Worm (Caenorhabditis elegans) whole organism, L2 larva: Measurements from ENCODE around the gene fbxa-81.

Source experiments
- C34F6.9 ChIP-seq: fragments of 150-350 bp; optimal IDR thresholded peaks from 2 replicates; lab custom pipeline; 2014; ENCODE audit warnings: missing biosample characterization, missing genetic modification characterization
- R02D3.7 ChIP-seq: fragments of 150-350 bp; optimal IDR thresholded peaks from 2 replicates; lab custom pipeline; 2014; ENCODE audit warnings: missing biosample characterization, missing genetic modification characterization
- alr-1 ChIP-seq: fragments of 150-350 bp; optimal IDR thresholded peaks from 2 replicates; lab custom pipeline; 2014; ENCODE audit warnings: missing biosample characterization, missing genetic modification characterization
- aly-2 ChIP-seq: fragments of 150-350 bp; optimal IDR thresholded peaks from 2 replicates; lab custom pipeline; 2014; ENCODE audit warnings: missing biosample characterization, missing genetic modification characterization
- ama-1 ChIP-seq: fragments of 150-350 bp; optimal IDR thresholded peaks from 2 replicates; lab custom pipeline; 2018; ENCODE audit warnings: inconsistent platforms
- blmp-1 ChIP-seq: sonication (generic microtip); optimal IDR thresholded peaks from 2 replicates; lab custom pipeline; 2017; ENCODE audit warnings: missing genetic modification characterization, mild to moderate bottlenecking, missing compliant biosample characterization, antibody characterized with exemption, moderate library complexity; ENCODE audit not compliant: insufficient read depth
- ceh-16 ChIP-seq: fragments of 150-350 bp; optimal IDR thresholded peaks from 2 replicates; lab custom pipeline; 2014; ENCODE audit warnings: missing biosample characterization, missing genetic modification characterization
- crh-2 ChIP-seq: sonication (generic microtip); optimal IDR thresholded peaks from 2 replicates; lab custom pipeline; 2017; ENCODE audit warnings: missing biosample characterization, missing genetic modification characterization
- elt-1 ChIP-seq: fragments of 150-350 bp; optimal IDR thresholded peaks from 2 replicates; lab custom pipeline; 2014; ENCODE audit warnings: missing biosample characterization, missing genetic modification characterization
- elt-3 ChIP-seq: sonication (generic microtip); optimal IDR thresholded peaks from 2 replicates; lab custom pipeline; 2017; ENCODE audit warnings: missing biosample characterization, missing genetic modification characterization
- fos-1 ChIP-seq: fragments of 150-350 bp; optimal IDR thresholded peaks from 2 replicates; lab custom pipeline; 2014; ENCODE audit warnings: missing biosample characterization, missing genetic modification characterization
- gmeb-1 ChIP-seq: fragments of 150-350 bp; optimal IDR thresholded peaks from 2 replicates; lab custom pipeline; 2014; ENCODE audit warnings: missing biosample characterization, missing genetic modification characterization
- lin-11 ChIP-seq: fragments of 150-350 bp; sonication (generic microtip); optimal IDR thresholded peaks from 2 replicates; lab custom pipeline; 2014; ENCODE audit warnings: missing biosample characterization, missing genetic modification characterization, inconsistent platforms, mixed read lengths
- lin-13 ChIP-seq: fragments of 150-350 bp; optimal IDR thresholded peaks from 2 replicates; lab custom pipeline; 2014; ENCODE audit warnings: missing biosample characterization, missing genetic modification reagents, missing genetic modification characterization
- lsy-2 ChIP-seq, 2 experiments: fragments of 150-350 bp in 1 of 2; sonication (generic microtip) in 1 of 2; optimal IDR thresholded peaks; 2 replicates each; lab custom pipeline; 2014 to 2017; ENCODE audit warnings: missing biosample characterization in 2 of 2, missing genetic modification characterization in 2 of 2
- mab-5 ChIP-seq: fragments of 150-350 bp; optimal IDR thresholded peaks from 2 replicates; lab custom pipeline; 2014; ENCODE audit warnings: missing biosample characterization, missing genetic modification characterization
- mbf-1 ChIP-seq: sonication (generic microtip); optimal IDR thresholded peaks from 2 replicates; lab custom pipeline; 2017; ENCODE audit warnings: missing biosample characterization, missing genetic modification characterization
- mdl-1 ChIP-seq, 2 experiments: fragments of 150-350 bp in 1 of 2; sonication (generic microtip) in 1 of 2; optimal IDR thresholded peaks; 2 replicates each; lab custom pipeline; 2017; ENCODE audit warnings: missing biosample characterization in 2 of 2, missing genetic modification characterization in 2 of 2
- nhr-10 ChIP-seq: sonication (generic microtip); optimal IDR thresholded peaks from 2 replicates; lab custom pipeline; 2017; ENCODE audit warnings: missing biosample characterization, missing genetic modification characterization
- nhr-11 ChIP-seq: fragments of 150-350 bp; optimal IDR thresholded peaks from 2 replicates; lab custom pipeline; 2014; ENCODE audit warnings: missing biosample characterization, missing genetic modification characterization
- nhr-129 ChIP-seq: fragments of 150-350 bp; optimal IDR thresholded peaks from 2 replicates; lab custom pipeline; 2014; ENCODE audit warnings: missing biosample characterization, missing genetic modification characterization
- nhr-23 ChIP-seq: fragments of 150-350 bp; optimal IDR thresholded peaks from 2 replicates; lab custom pipeline; 2014; ENCODE audit warnings: missing biosample characterization, missing genetic modification reagents, missing genetic modification characterization
- nhr-25 ChIP-seq: fragments of 150-350 bp; sonication (generic microtip); optimal IDR thresholded peaks from 3 replicates; lab custom pipeline; 2014; ENCODE audit warnings: missing biosample characterization, missing genetic modification characterization
- nhr-77 ChIP-seq: fragments of 150-350 bp; optimal IDR thresholded peaks from 2 replicates; lab custom pipeline; 2014; ENCODE audit warnings: missing biosample characterization, missing genetic modification characterization
- peb-1 ChIP-seq: fragments of 150-350 bp; optimal IDR thresholded peaks from 2 replicates; lab custom pipeline; 2014; ENCODE audit warnings: missing biosample characterization, missing genetic modification characterization
- skn-1 ChIP-seq: sonication (generic microtip); optimal IDR thresholded peaks from 2 replicates; lab custom pipeline; 2017; ENCODE audit warnings: missing biosample characterization, missing genetic modification characterization
- sma-3 ChIP-seq: sonication (generic microtip); optimal IDR thresholded peaks from 2 replicates; lab custom pipeline; 2016; ENCODE audit warnings: missing genetic modification reagents, missing genetic modification characterization, missing compliant biosample characterization
- sma-9 ChIP-seq, 2 experiments: fragments of 150-350 bp in 1 of 2; sonication (generic microtip) in 1 of 2; optimal IDR thresholded peaks; 2 replicates each; lab custom pipeline; 2014 to 2016; ENCODE audit warnings: missing genetic modification characterization in 2 of 2, mild to moderate bottlenecking in 1 of 2, missing biosample characterization in 1 of 2, missing compliant biosample characterization in 1 of 2, missing genetic modification reagents in 1 of 2, moderate library complexity in 1 of 2
- snpc-4 ChIP-seq: fragments of 150-350 bp; optimal IDR thresholded peaks from 2 replicates; lab custom pipeline; 2014; ENCODE audit warnings: missing biosample characterization, missing genetic modification characterization
- unc-39 ChIP-seq: fragments of 150-350 bp; optimal IDR thresholded peaks from 2 replicates; lab custom pipeline; 2014; ENCODE audit warnings: missing biosample characterization, missing genetic modification characterization
- unc-55 ChIP-seq: fragments of 150-350 bp; sonication (generic microtip); optimal IDR thresholded peaks from 3 replicates; lab custom pipeline; 2014; ENCODE audit warnings: missing biosample characterization, missing genetic modification reagents, missing genetic modification characterization
- unc-62 ChIP-seq: fragments of 150-350 bp; optimal IDR thresholded peaks from 2 replicates; lab custom pipeline; 2014; ENCODE audit warnings: missing biosample characterization, missing genetic modification reagents, missing genetic modification characterization
- ztf-1 ChIP-seq: fragments of 200-800 bp; sonication (Bioruptor generic); conservative IDR thresholded peaks from 2 replicates; pipeline ENCODE4 v1.3.6; 2022; ENCODE audit warnings: missing genetic modification characterization, missing compliant biosample characterization
- ztf-11 ChIP-seq: sonication (generic microtip); optimal IDR thresholded peaks from 2 replicates; lab custom pipeline; 2017; ENCODE audit warnings: missing biosample characterization, missing genetic modification characterization

The fbxa-81 gene

ce11 chrX:14502116-14502587 is 39.7 kb downstream of the fbxa-81 start (continued):
- TF ChIP-seq crh-2 (tag; lab: Kevin White, UChicago) (peak; percentile 78), nhr-77 (tag; lab: Kevin White, UChicago) (no peak), snpc-4 (tag; lab: Kevin White, UChicago) (no peak), R02D3.7 (tag; lab: Kevin White, UChicago) (no peak), aly-2 (no peak), ztf-1 (GFP tag; lab: Robert Waterston, UW) (no peak), skn-1 (tag; lab: Kevin White, UChicago) (no peak), unc-55 (GFP tag; lab: Kevin White, UChicago) (no peak), peb-1 (tag; lab: Kevin White, UChicago) (no peak), lin-11 (tag; lab: Kevin White, UChicago) (no peak), mbf-1 (no peak), elt-3 (tag; lab: Kevin White, UChicago) (no peak), ztf-11 (tag; lab: Kevin White, UChicago) (no peak), elt-1 (tag; lab: Kevin White, UChicago) (no peak)

- TF ChIP-seq C34F6.9 (no peak), nhr-25 (tag; lab: Kevin White, UChicago) (peak; percentile 87), sma-9 (GFP tag; optimal IDR thresholded peaks at IDR 0.05; lab: Kevin White, UChicago) (peak; percentile 73), sma-9 (tag; optimal IDR thresholded peaks at IDR 0.05; lab: Kevin White, UChicago) (no peak), nhr-77 (tag; lab: Kevin White, UChicago) (no peak), blmp-1 (tag; lab: Kevin White, UChicago) (peak; percentile 71), gmeb-1 (peak; percentile 28), ceh-16 (tag; lab: Kevin White, UChicago) (peak; percentile 96), fos-1 (tag; lab: Kevin White, UChicago) (peak; percentile 62), nhr-11 (tag; lab: Kevin White, UChicago) (no peak), sma-3 (peak; percentile 20), nhr-129 (tag; lab: Kevin White, UChicago) (peak; percentile 32)
Observed at ce11 chrX:14500422-14501058, 41.4 kb downstream of the fbxa-81 start.

ce11 chrX:14499830-14500409 is 42.0 kb downstream of the fbxa-81 start:
- TF ChIP-seq elt-3 (tag; lab: Kevin White, UChicago) (no peak), sma-9 (GFP tag; optimal IDR thresholded peaks at IDR 0.05; lab: Kevin White, UChicago) (peak; percentile 57), sma-9 (tag; optimal IDR thresholded peaks at IDR 0.05; lab: Kevin White, UChicago) (no peak)

- TF ChIP-seq unc-39 (no peak), lin-13 (GFP tag; lab: Kevin White, UChicago) (no peak), nhr-129 (tag; lab: Kevin White, UChicago) (peak; percentile 20), sma-9 (GFP tag; optimal IDR thresholded peaks at IDR 0.05; lab: Kevin White, UChicago) (peak; percentile 49), sma-9 (tag; optimal IDR thresholded peaks at IDR 0.05; lab: Kevin White, UChicago) (no peak), ztf-1 (GFP tag; lab: Robert Waterston, UW) (no peak), alr-1 (tag; lab: Kevin White, UChicago) (no peak), lsy-2 (tag; optimal IDR thresholded peaks at IDR 0.05; lab: Kevin White, UChicago) (peak in 1 of 2 experiments; percentile 35)
Observed at ce11 chrX:14496545-14496944, 45.3 kb downstream of the fbxa-81 start.

ce11 chrX:14495785-14496184 is 46.1 kb downstream of the fbxa-81 start, which contains the start of gene ztf-14:
ztf-14 (plus strand) TSS chrX:14496085.
- TF ChIP-seq sma-3 (no peak), fos-1 (tag; lab: Kevin White, UChicago) (no peak), mdl-1 (tag; optimal IDR thresholded peaks at IDR 0.05; lab: Kevin White, UChicago) (no peak), crh-2 (tag; lab: Kevin White, UChicago) (no peak), blmp-1 (tag; lab: Kevin White, UChicago) (no peak), elt-3 (tag; lab: Kevin White, UChicago) (no peak), nhr-77 (tag; lab: Kevin White, UChicago) (no peak), nhr-129 (tag; lab: Kevin White, UChicago) (no peak), unc-62 (GFP tag; lab: Kevin White, UChicago) (no peak), nhr-23 (tag; lab: Kevin White, UChicago) (no peak), peb-1 (tag; lab: Kevin White, UChicago) (no peak), ama-1 (lab: Kevin White, UChicago) (no peak), R02D3.7 (tag; lab: Kevin White, UChicago) (no peak), lin-11 (tag; lab: Kevin White, UChicago) (no peak), nhr-11 (tag; lab: Kevin White, UChicago) (no peak), mab-5 (tag; lab: Kevin White, UChicago) (no peak), nhr-25 (tag; lab: Kevin White, UChicago) (no peak), elt-1 (tag; lab: Kevin White, UChicago) (no peak), nhr-10 (no peak)
